ENCODE assay signal across 1 fruit fly cellular context in genomic region chrX:11792415-11793328, dm6.
TF ChIP-seq lines count a peak whose summit lies in the region.

TSS of gene CkIIbeta (plus strand) at chrX:11792533.

TF ChIP-seq in whole organism, embryonic, 481 proteins besides CTCF, POLR2A, EP300 and RAD21 (continued from another document and continues in another):
- TF ChIP-seq oc (tag; optimal IDR thresholded peaks at IDR 0.05; lab: Kevin White, UChicago) (no peak), B-H2 (GFP tag; optimal IDR thresholded peaks at IDR 0.05; lab: Kevin White, UChicago) (peak; percentile 16), crol (GFP tag; IDR thresholded peaks at IDR 0.05; lab: Robert Waterston, UW) (peak; percentile 30; the same call in 1 of the 2 replicates), CG18476 (GFP tag; optimal IDR thresholded peaks at IDR 0.05; lab: Kevin White, UChicago) (peak; percentile 10), fd64A (GFP tag; optimal IDR thresholded peaks at IDR 0.05; lab: Kevin White, UChicago) (no peak), CG2129 (GFP tag; IDR thresholded peaks at IDR 0.05; lab: Robert Waterston, UW; ENCODE audit: partially characterized antibody) (peak; percentile 91), chm (GFP tag; IDR thresholded peaks at IDR 0.05; lab: Robert Waterston, UW) (no peak), CG33213 (GFP tag; optimal IDR thresholded peaks at IDR 0.05; lab: Kevin White, UChicago) (peak; percentile 75), CG4424 (GFP tag; optimal IDR thresholded peaks at IDR 0.05; lab: Kevin White, UChicago) (peak; percentile 21), CG10543 (GFP tag; optimal IDR thresholded peaks at IDR 0.05; lab: Kevin White, UChicago) (peak; percentile 8), CG5953 (GFP tag; IDR thresholded peaks at IDR 0.05; lab: Robert Waterston, UW) (no peak), dm (GFP tag; optimal IDR thresholded peaks at IDR 0.05; lab: Kevin White, UChicago) (peak; percentile 42), tgo (GFP tag; IDR thresholded peaks at IDR 0.05; lab: Robert Waterston, UW) (0 out of 3 replicates have a peak, but pooled peaks have one; percentile 17), crp (GFP tag; optimal IDR thresholded peaks at IDR 0.05; lab: Kevin White, UChicago) (peak in 1 of 2 experiments; percentile 17), CG13123 (GFP tag; optimal IDR thresholded peaks at IDR 0.05; lab: Kevin White, UChicago) (no peak), Lim3 (GFP tag; IDR thresholded peaks at IDR 0.05; lab: Robert Waterston, UW) (no peak), CG11247 (GFP tag; IDR thresholded peaks at IDR 0.05; lab: Robert Waterston, UW) (no peak), lilli (GFP tag; optimal IDR thresholded peaks at IDR 0.05; lab: Kevin White, UChicago) (peak; percentile 63), HmgD (GFP tag; optimal IDR thresholded peaks at IDR 0.05; lab: Kevin White, UChicago) (peak; percentile 62), CG2678 (tag; optimal IDR thresholded peaks at IDR 0.05; lab: Kevin White, UChicago) (peak; percentile 4), zfh2 (GFP tag; optimal IDR thresholded peaks at IDR 0.05; lab: Kevin White, UChicago) (peak; percentile 67), CG17359 (tag; optimal IDR thresholded peaks at IDR 0.05; lab: Kevin White, UChicago) (no peak), CG10565 (GFP tag; optimal IDR thresholded peaks at IDR 0.05; lab: Kevin White, UChicago) (no peak), fd102C (GFP tag; optimal IDR thresholded peaks at IDR 0.05; lab: Kevin White, UChicago) (no peak), NC2β (GFP tag; optimal IDR thresholded peaks at IDR 0.05; lab: Kevin White, UChicago) (peak; percentile 64), br (optimal IDR thresholded peaks at IDR 0.05; lab: Kevin White, UChicago) (no peak), gsb-n (tag; optimal IDR thresholded peaks at IDR 0.05; lab: Kevin White, UChicago) (no peak), z (GFP tag; IDR thresholded peaks at IDR 0.05; lab: Robert Waterston, UW) (no peak), CG18599 (GFP tag; optimal IDR thresholded peaks at IDR 0.05; lab: Kevin White, UChicago) (peak; percentile 46), CG30403 (GFP tag; optimal IDR thresholded peaks at IDR 0.05; lab: Kevin White, UChicago) (peak; percentile 54), Tbp (GFP tag; optimal IDR thresholded peaks at IDR 0.05; lab: Kevin White, UChicago) (no peak), Neu2 (GFP tag; optimal IDR thresholded peaks at IDR 0.05; lab: Kevin White, UChicago; ENCODE audit: borderline replicate concordance) (no peak), CG1233 (GFP tag; optimal IDR thresholded peaks at IDR 0.05; lab: Kevin White, UChicago) (no peak), her (GFP tag; optimal IDR thresholded peaks at IDR 0.05; lab: Kevin White, UChicago) (peak; percentile 26), CG7928 (GFP tag; optimal IDR thresholded peaks at IDR 0.05; lab: Kevin White, UChicago) (no peak), Ssrp (tag; optimal IDR thresholded peaks at IDR 0.05; lab: Kevin White, UChicago) (no peak), CG10654 (GFP tag; optimal IDR thresholded peaks at IDR 0.05; lab: Kevin White, UChicago) (no peak), CG15011 (GFP tag; optimal IDR thresholded peaks at IDR 0.05; lab: Kevin White, UChicago) (no peak), CG43689 (GFP tag; IDR thresholded peaks at IDR 0.05; lab: Robert Waterston, UW) (no peak), ato (GFP tag; IDR thresholded peaks at IDR 0.05; lab: Robert Waterston, UW; ENCODE audit: partially characterized antibody) (peak; percentile 89), ems (GFP tag; optimal IDR thresholded peaks at IDR 0.05; lab: Kevin White, UChicago) (no peak), CG10462 (GFP tag; optimal IDR thresholded peaks at IDR 0.05; lab: Kevin White, UChicago) (no peak), p53 (GFP tag; optimal IDR thresholded peaks at IDR 0.05; lab: Kevin White, UChicago) (peak; percentile 35), sug (tag; optimal IDR thresholded peaks at IDR 0.05; lab: Kevin White, UChicago) (peak; percentile 41), croc (GFP tag; conservative IDR thresholded peaks at IDR 0.05; lab: Robert Waterston, UW) (no peak), vvl (GFP tag; IDR thresholded peaks at IDR 0.05; lab: Robert Waterston, UW) (peak; percentile 72), Sin3A (optimal IDR thresholded peaks at IDR 0.05; lab: Kevin White, UChicago) (peak; percentile 92), ind (GFP tag; optimal IDR thresholded peaks at IDR 0.05; lab: Kevin White, UChicago) (peak; percentile 45), Ets65A (GFP tag; lab: Kevin White, UChicago) (peak; percentile 93), sc (optimal IDR thresholded peaks at IDR 0.05; lab: Kevin White, UChicago) (no peak), sc (GFP tag; optimal IDR thresholded peaks at IDR 0.05; lab: Kevin White, UChicago) (no peak), nau (GFP tag; optimal IDR thresholded peaks at IDR 0.05; lab: Kevin White, UChicago) (no peak), mam (GFP tag; optimal IDR thresholded peaks at IDR 0.05; lab: Kevin White, UChicago) (peak; percentile 71), B-H1 (GFP tag; IDR thresholded peaks at IDR 0.05; lab: Robert Waterston, UW) (no peak), seq (GFP tag; IDR thresholded peaks at IDR 0.05; lab: Robert Waterston, UW) (no peak), lbe (GFP tag; optimal IDR thresholded peaks at IDR 0.05; lab: Kevin White, UChicago) (no peak), Side (GFP tag; optimal IDR thresholded peaks at IDR 0.05; lab: Kevin White, UChicago) (peak; percentile 39), dysf (GFP tag; IDR thresholded peaks at IDR 0.05; lab: Robert Waterston, UW) (no peak), Pdp1 (GFP tag; optimal IDR thresholded peaks at IDR 0.05; lab: Kevin White, UChicago) (peak; percentile 49 to 54), CG17802 (tag; optimal IDR thresholded peaks at IDR 0.05; lab: Kevin White, UChicago) (no peak), cato (GFP tag; optimal IDR thresholded peaks at IDR 0.05; lab: Kevin White, UChicago; ENCODE audit: borderline replicate concordance) (no peak), CG31365 (tag; optimal IDR thresholded peaks at IDR 0.05; lab: Kevin White, UChicago) (no peak), bcd (GFP tag; optimal IDR thresholded peaks at IDR 0.05; lab: Kevin White, UChicago) (peak; percentile 41), Meics (GFP tag; optimal IDR thresholded peaks at IDR 0.05; lab: Kevin White, UChicago) (peak; percentile 13), CG12391 (tag; optimal IDR thresholded peaks at IDR 0.05; lab: Kevin White, UChicago) (peak; percentile 31), sens-2 (GFP tag; IDR thresholded peaks at IDR 0.05; lab: Robert Waterston, UW) (no peak), CG8359 (GFP tag; optimal IDR thresholded peaks at IDR 0.05; lab: Kevin White, UChicago; ENCODE audit: borderline replicate concordance) (no peak), vfl (GFP tag; optimal IDR thresholded peaks at IDR 0.05; lab: Kevin White, UChicago) (peak; percentile 40), CG10959 (GFP tag; IDR thresholded peaks at IDR 0.05; lab: Robert Waterston, UW) (no peak), chn (GFP tag; optimal IDR thresholded peaks at IDR 0.05; lab: Kevin White, UChicago) (peak; percentile 4), CG6272 (GFP tag; IDR thresholded peaks at IDR 0.05; lab: Robert Waterston, UW) (peak; percentile 66; the same call in 1 of the 2 replicates), Hr51 (GFP tag; optimal IDR thresholded peaks at IDR 0.05; lab: Kevin White, UChicago) (peak in 1 of 2 experiments; percentile 15), ERR (GFP tag; optimal IDR thresholded peaks at IDR 0.05; lab: Kevin White, UChicago) (peak; percentile 17), klu (GFP tag; IDR thresholded peaks at IDR 0.05; lab: Robert Waterston, UW) (peak; percentile 34; the same call in 1 of the 2 replicates), tx (GFP tag; optimal IDR thresholded peaks at IDR 0.05; lab: Kevin White, UChicago) (peak; percentile 31), Dad (GFP tag; optimal IDR thresholded peaks at IDR 0.05; lab: Kevin White, UChicago) (peak; percentile 41), Hey (tag; optimal IDR thresholded peaks at IDR 0.05; lab: Kevin White, UChicago) (no peak), psq (GFP tag; optimal IDR thresholded peaks at IDR 0.05; lab: Kevin White, UChicago) (no peak), CG11085 (GFP tag; IDR thresholded peaks at IDR 0.05; lab: Robert Waterston, UW) (no peak), CG42726 (GFP tag; IDR thresholded peaks at IDR 0.05; lab: Robert Waterston, UW; ENCODE audit: partially characterized antibody) (peak; percentile 97), Kr (GFP tag; optimal IDR thresholded peaks at IDR 0.05; lab: Kevin White, UChicago) (no peak), Bteb2 (GFP tag; optimal IDR thresholded peaks at IDR 0.05; lab: Kevin White, UChicago) (no peak), Aef1 (GFP tag; IDR thresholded peaks at IDR 0.05; lab: Robert Waterston, UW) (no peak; the same call in 2 of the 3 replicates), CG6683 (GFP tag; optimal IDR thresholded peaks at IDR 0.05; lab: Kevin White, UChicago) (no peak), Dref (GFP tag; IDR thresholded peaks at IDR 0.05; lab: Robert Waterston, UW) (peak; percentile 90), cg (GFP tag; optimal IDR thresholded peaks at IDR 0.05; lab: Kevin White, UChicago) (peak; percentile 92), CG9876 (GFP tag; optimal IDR thresholded peaks at IDR 0.05; lab: Kevin White, UChicago) (peak; percentile 29), ash1 (GFP tag; optimal IDR thresholded peaks at IDR 0.05; lab: Kevin White, UChicago) (no peak), CG32767 (GFP tag; IDR thresholded peaks at IDR 0.05; lab: Robert Waterston, UW) (no peak), kay (GFP tag; optimal IDR thresholded peaks at IDR 0.05; lab: Kevin White, UChicago) (no peak), hkb (optimal IDR thresholded peaks at IDR 0.05; lab: Kevin White, UChicago) (no peak), hkb (GFP tag; IDR thresholded peaks at IDR 0.05; lab: Robert Waterston, UW) (no peak), CG4707 (GFP tag; optimal IDR thresholded peaks at IDR 0.05; lab: Kevin White, UChicago) (no peak), CG9215 (GFP tag; IDR thresholded peaks at IDR 0.05; lab: Robert Waterston, UW) (no peak), Dip2 (GFP tag; IDR thresholded peaks at IDR 0.05; lab: Robert Waterston, UW) (no peak), CG8089 (GFP tag; optimal IDR thresholded peaks at IDR 0.05; lab: Kevin White, UChicago) (peak; percentile 14), CG14965 (GFP tag; optimal IDR thresholded peaks at IDR 0.05; lab: Kevin White, UChicago; ENCODE audit: borderline replicate concordance) (no peak), pb (GFP tag; optimal IDR thresholded peaks at IDR 0.05; lab: Kevin White, UChicago) (peak; percentile 63), wek (GFP tag; optimal IDR thresholded peaks at IDR 0.05; lab: Kevin White, UChicago) (no peak), CG4282 (GFP tag; optimal IDR thresholded peaks at IDR 0.05; lab: Kevin White, UChicago) (peak; percentile 13), cad (GFP tag; optimal IDR thresholded peaks at IDR 0.05; lab: Kevin White, UChicago) (no peak), Poxn (GFP tag; IDR thresholded peaks at IDR 0.05; lab: Robert Waterston, UW) (no peak), CG12104 (GFP tag; optimal IDR thresholded peaks at IDR 0.05; lab: Kevin White, UChicago) (no peak), pum (GFP tag; optimal IDR thresholded peaks at IDR 0.05; lab: Kevin White, UChicago) (peak; percentile 57), gem (tag; optimal IDR thresholded peaks at IDR 0.05; lab: Kevin White, UChicago) (no peak), NfI (GFP tag; optimal IDR thresholded peaks at IDR 0.05; lab: Kevin White, UChicago) (peak; percentile 35), h (optimal IDR thresholded peaks at IDR 0.05; lab: Kevin White, UChicago) (no peak), abd-A (tag; optimal IDR thresholded peaks at IDR 0.05; lab: Kevin White, UChicago) (peak; percentile 35), eyg (GFP tag; optimal IDR thresholded peaks at IDR 0.05; lab: Kevin White, UChicago) (no peak), disco-r (GFP tag; optimal IDR thresholded peaks at IDR 0.05; lab: Kevin White, UChicago) (peak; percentile 15), pita (GFP tag; optimal IDR thresholded peaks at IDR 0.05; lab: Kevin White, UChicago) (no peak), Opbp (GFP tag; IDR thresholded peaks at IDR 0.05; lab: Robert Waterston, UW; ENCODE audit: partially characterized antibody) (peak; percentile 96), Dll (GFP tag; IDR thresholded peaks at IDR 0.05; lab: Robert Waterston, UW; ENCODE audit: partially characterized antibody) (peak; percentile 93), CG12744 (GFP tag; optimal IDR thresholded peaks at IDR 0.05; lab: Kevin White, UChicago) (no peak), en (GFP tag; optimal IDR thresholded peaks at IDR 0.05; lab: Kevin White, UChicago) (peak; percentile 12), Spps (tag; optimal IDR thresholded peaks at IDR 0.05; lab: Kevin White, UChicago) (peak; percentile 18), CG10209 (GFP tag; optimal IDR thresholded peaks at IDR 0.05; lab: Kevin White, UChicago) (no peak), yki (optimal IDR thresholded peaks at IDR 0.05; lab: Kevin White, UChicago) (no peak), CG3847 (GFP tag; IDR thresholded peaks at IDR 0.05; lab: Robert Waterston, UW) (peak; percentile 78), Oaz (GFP tag; IDR thresholded peaks at IDR 0.05; lab: Robert Waterston, UW) (no peak), Hr78 (GFP tag; optimal IDR thresholded peaks at IDR 0.05; lab: Kevin White, UChicago) (no peak), CrebB (tag; optimal IDR thresholded peaks at IDR 0.05; lab: Kevin White, UChicago) (no peak), CG17328 (GFP tag; IDR thresholded peaks at IDR 0.05; lab: Robert Waterston, UW) (peak; percentile 35; the same call in 1 of the 2 replicates), Oli (tag; optimal IDR thresholded peaks at IDR 0.05; lab: Kevin White, UChicago) (no peak), BEAF-32 (GFP tag; optimal IDR thresholded peaks at IDR 0.05; lab: Kevin White, UChicago) (peak; percentile 98), E2f2 (GFP tag; IDR thresholded peaks at IDR 0.05; lab: Robert Waterston, UW) (peak; percentile 74), HLH3B (GFP tag; IDR thresholded peaks at IDR 0.05; lab: Robert Waterston, UW) (0 out of 2 replicates have a peak, but pooled peaks have one; percentile 30), CG16815 (GFP tag; optimal IDR thresholded peaks at IDR 0.05; lab: Kevin White, UChicago) (no peak), jing (GFP tag; optimal IDR thresholded peaks at IDR 0.05; lab: Kevin White, UChicago) (no peak), dmrt11E (tag; optimal IDR thresholded peaks at IDR 0.05; lab: Kevin White, UChicago) (peak; percentile 5), pan (optimal IDR thresholded peaks at IDR 0.05; lab: Kevin White, UChicago) (no peak), pan (GFP tag; optimal IDR thresholded peaks at IDR 0.05 in 1 of 2, IDR thresholded peaks at IDR 0.05 in 1 of 2) (no peak), pnt (GFP tag; optimal IDR thresholded peaks at IDR 0.05; lab: Kevin White, UChicago) (peak; percentile 16), sob (GFP tag; IDR thresholded peaks at IDR 0.05; lab: Robert Waterston, UW) (peak; percentile 73)
